Worm (Caenorhabditis elegans): ENCODE measurements around the gene T06E4.21.

- TF ChIP-seq him-1 (tag; optimal IDR thresholded peaks at IDR 0.05), result no peak
- no peak for TF ChIP-seq dao-5 (tag; optimal IDR thresholded peaks at IDR 0.05)
These were observed 45.3 kb downstream of the T06E4.21 start, which contains the start of gene her-1 for ce11 chrV:9696715-9697114.

All from whole organism, L4/young adult.